ENCODE assay signal across 5 fruit fly cellular contexts in the genomic region with DNA sequence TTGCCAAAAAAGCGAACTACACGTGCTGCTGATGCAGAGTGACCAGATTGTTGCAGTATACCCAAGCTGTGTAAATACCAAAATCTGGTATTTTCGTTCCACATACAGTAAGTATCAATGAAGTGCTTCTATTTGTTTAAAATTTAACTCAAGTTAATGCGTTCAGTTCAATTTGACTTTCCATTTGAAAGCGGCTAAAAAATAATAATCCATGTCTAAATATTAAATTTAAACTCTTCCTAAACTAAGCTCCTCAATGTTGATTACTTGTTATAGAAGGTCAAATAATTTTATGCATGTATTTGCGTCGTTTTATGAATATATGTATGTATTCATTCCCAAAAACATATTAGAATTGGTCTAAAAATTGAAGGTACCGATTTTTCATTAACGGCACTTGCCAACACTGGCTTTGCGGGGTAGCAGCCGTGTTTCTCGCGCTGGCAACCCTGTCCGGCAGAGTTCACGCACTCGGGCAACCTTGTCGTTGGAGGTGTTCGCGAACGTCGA.
A peak's percentile ranks its signal among the peaks of the same experiment; 100 is the strongest.
TF ChIP-seq lines count a peak whose summit lies in the region.

A gene (minus strand): TSS at position 44 of the 510 bp plus-strand sequence.
A gene (plus strand): TSS at position 481 of the 510 bp plus-strand sequence.

- TF ChIP-seq CTCF in whole organism, embryonic (GFP tag; optimal IDR thresholded peaks at IDR 0.05; lab: Kevin White, UChicago), result peak; percentile 18

TF ChIP-seq in whole organism, adult, 20 proteins besides CTCF, POLR2A, EP300 and RAD21 (continues in another document):
- no peak for TF ChIP-seq kay (GFP tag; lab: Kevin White, UChicago; ENCODE audit: borderline replicate concordance)
- TF ChIP-seq bab1 (GFP tag; optimal IDR thresholded peaks at IDR 0.05; lab: Kevin White, UChicago), result peak; percentile 68
- TF ChIP-seq Hr96 (GFP tag; optimal IDR thresholded peaks at IDR 0.05; lab: Kevin White, UChicago), result no peak
- peak; percentile 98 for TF ChIP-seq Mnt (GFP tag; optimal IDR thresholded peaks at IDR 0.05; lab: Kevin White, UChicago)
- peak; percentile 72 for TF ChIP-seq pad (GFP tag; optimal IDR thresholded peaks at IDR 0.05; lab: Kevin White, UChicago)
- TF ChIP-seq CG33017 (tag; optimal IDR thresholded peaks at IDR 0.05; lab: Kevin White, UChicago), result peak; percentile 2
- TF ChIP-seq CG7045 (GFP tag; optimal IDR thresholded peaks at IDR 0.05; lab: Kevin White, UChicago), result no peak
- TF ChIP-seq CG7101 (tag; optimal IDR thresholded peaks at IDR 0.05; lab: Kevin White, UChicago), result peak; percentile 79
- peak; percentile 97 for TF ChIP-seq CG14711 (tag; optimal IDR thresholded peaks at IDR 0.05; lab: Kevin White, UChicago)
- TF ChIP-seq toe (GFP tag; optimal IDR thresholded peaks at IDR 0.05; lab: Kevin White, UChicago), result peak; percentile 66
- peak; percentile 79 for TF ChIP-seq CG1620 (GFP tag; optimal IDR thresholded peaks at IDR 0.05; lab: Kevin White, UChicago)
- no peak for TF ChIP-seq CG5204 (GFP tag; optimal IDR thresholded peaks at IDR 0.05; lab: Kevin White, UChicago)
- peak; percentile 80 for TF ChIP-seq CG11617 (GFP tag; optimal IDR thresholded peaks at IDR 0.05; lab: Kevin White, UChicago)
- no peak for TF ChIP-seq CG12768 (GFP tag; optimal IDR thresholded peaks at IDR 0.05; lab: Kevin White, UChicago)
- no peak for TF ChIP-seq cnc (optimal IDR thresholded peaks at IDR 0.05; lab: Kevin White, UChicago)
- peak; percentile 26 for TF ChIP-seq Clk (GFP tag; optimal IDR thresholded peaks at IDR 0.05; lab: Kevin White, UChicago)
- TF ChIP-seq ovo (GFP tag; optimal IDR thresholded peaks at IDR 0.05; lab: Kevin White, UChicago), result peak; percentile 29

TF ChIP-seq in whole organism, embryonic, 481 proteins besides CTCF, POLR2A, EP300 and RAD21 (continues in another document):
- TF ChIP-seq z (GFP tag; IDR thresholded peaks at IDR 0.05; lab: Robert Waterston, UW) (no peak), CG13123 (GFP tag; optimal IDR thresholded peaks at IDR 0.05; lab: Kevin White, UChicago) (peak; percentile 53), oc (tag; optimal IDR thresholded peaks at IDR 0.05; lab: Kevin White, UChicago) (no peak), mam (GFP tag; optimal IDR thresholded peaks at IDR 0.05; lab: Kevin White, UChicago) (peak; percentile 85), CG42726 (GFP tag; IDR thresholded peaks at IDR 0.05; lab: Robert Waterston, UW; ENCODE audit: partially characterized antibody) (no peak), CG4730 (GFP tag; IDR thresholded peaks at IDR 0.05; lab: Robert Waterston, UW) (peak; percentile 23; the same call in 1 of the 2 replicates), az2 (GFP tag; optimal IDR thresholded peaks at IDR 0.05; lab: Kevin White, UChicago) (peak; percentile 74), ac (GFP tag; optimal IDR thresholded peaks at IDR 0.05; lab: Kevin White, UChicago) (no peak), gce (GFP tag; IDR thresholded peaks at IDR 0.05; lab: Robert Waterston, UW) (no peak), Ets65A (GFP tag; lab: Kevin White, UChicago) (peak; percentile 96), rib (GFP tag; IDR thresholded peaks at IDR 0.05; lab: Robert Waterston, UW) (peak; percentile 42; the same call in 1 of the 2 replicates), CG7839 (tag; optimal IDR thresholded peaks at IDR 0.05; lab: Kevin White, UChicago) (peak; percentile 76), Six4 (GFP tag; optimal IDR thresholded peaks at IDR 0.05; lab: Kevin White, UChicago) (peak; percentile 72), dmrt11E (tag; optimal IDR thresholded peaks at IDR 0.05; lab: Kevin White, UChicago) (peak; percentile 68), Lim3 (GFP tag; IDR thresholded peaks at IDR 0.05; lab: Robert Waterston, UW) (no peak), CG9817 (tag; optimal IDR thresholded peaks at IDR 0.05; lab: Kevin White, UChicago) (peak; percentile 62), CG7745 (tag; optimal IDR thresholded peaks at IDR 0.05; lab: Kevin White, UChicago) (no peak)

TF ChIP-seq in whole organism, prepupa, 60 proteins besides CTCF, POLR2A, EP300 and RAD21 (continues in another document):
- TF ChIP-seq CG8119 (GFP tag; IDR thresholded peaks at IDR 0.05; lab: Robert Waterston, UW), result peak; percentile 60; the same call in 2 of the 3 replicates
- peak; percentile 70 for TF ChIP-seq CG8632 (GFP tag; optimal IDR thresholded peaks at IDR 0.05; lab: Kevin White, UChicago)
- TF ChIP-seq Sox102F (GFP tag; optimal IDR thresholded peaks at IDR 0.05; lab: Kevin White, UChicago), result peak; percentile 72
- peak; percentile 87 for TF ChIP-seq Hr39 (GFP tag; optimal IDR thresholded peaks at IDR 0.05; lab: Kevin White, UChicago)
- no peak for TF ChIP-seq CG6854 (GFP tag; optimal IDR thresholded peaks at IDR 0.05; lab: Kevin White, UChicago)
- TF ChIP-seq Smox (GFP tag; optimal IDR thresholded peaks at IDR 0.05; lab: Kevin White, UChicago), result peak; percentile 78
- TF ChIP-seq Met (GFP tag; optimal IDR thresholded peaks at IDR 0.05; lab: Kevin White, UChicago), result peak; percentile 81
- peak; percentile 83 for TF ChIP-seq CG31627 (GFP tag; optimal IDR thresholded peaks at IDR 0.05; lab: Kevin White, UChicago)
- TF ChIP-seq dsx (GFP tag; optimal IDR thresholded peaks at IDR 0.05; lab: Kevin White, UChicago; ENCODE audit: poor library complexity, severe bottlenecking), result peak; percentile 67
- TF ChIP-seq achi (GFP tag; optimal IDR thresholded peaks at IDR 0.05; lab: Kevin White, UChicago), result peak; percentile 70
- TF ChIP-seq Blimp-1 (GFP tag; optimal IDR thresholded peaks at IDR 0.05; lab: Kevin White, UChicago), result no peak
- no peak for TF ChIP-seq fd85E (GFP tag; optimal IDR thresholded peaks at IDR 0.05; lab: Kevin White, UChicago)
- no peak for TF ChIP-seq Hr38 (GFP tag; optimal IDR thresholded peaks at IDR 0.05; lab: Kevin White, UChicago)
- no peak for TF ChIP-seq CG16779 (tag; optimal IDR thresholded peaks at IDR 0.05; lab: Kevin White, UChicago)
- no peak for TF ChIP-seq CG6276 (GFP tag; optimal IDR thresholded peaks at IDR 0.05; lab: Kevin White, UChicago)
- TF ChIP-seq Sox14 (GFP tag; optimal IDR thresholded peaks at IDR 0.05; lab: Kevin White, UChicago), result peak; percentile 75
- peak; percentile 23; the same call in 1 of the 2 replicates for TF ChIP-seq CG11294 (GFP tag; IDR thresholded peaks at IDR 0.05; lab: Robert Waterston, UW)

TF ChIP-seq in whole organism, pupa, 21 proteins besides CTCF, POLR2A, EP300 and RAD21 (continues in another document):
- TF ChIP-seq fd96Ca (GFP tag; IDR thresholded peaks at IDR 0.05; lab: Robert Waterston, UW) (peak; percentile 45; the same call in 2 of the 3 replicates), Ets98B (GFP tag; IDR thresholded peaks at IDR 0.05; lab: Robert Waterston, UW) (peak; percentile 23; the same call in 1 of the 2 replicates), CG15710 (tag; optimal IDR thresholded peaks at IDR 0.05; lab: Kevin White, UChicago) (peak; percentile 62), EcR (GFP tag; optimal IDR thresholded peaks at IDR 0.05; lab: Kevin White, UChicago) (peak; percentile 30), D1 (tag; optimal IDR thresholded peaks at IDR 0.05; lab: Kevin White, UChicago) (no peak), CG12605 (GFP tag; IDR thresholded peaks at IDR 0.05; lab: Robert Waterston, UW) (no peak), CG4496 (GFP tag; IDR thresholded peaks at IDR 0.05; lab: Robert Waterston, UW) (peak; percentile 65; the same call in 2 of the 3 replicates), CG9948 (tag; optimal IDR thresholded peaks at IDR 0.05; lab: Kevin White, UChicago) (peak; percentile 54), CG17806 (tag; optimal IDR thresholded peaks at IDR 0.05; lab: Kevin White, UChicago) (peak; percentile 54), CG10348 (GFP tag; IDR thresholded peaks at IDR 0.05; lab: Robert Waterston, UW) (0 out of 2 replicates have a peak, but pooled peaks have one; percentile 13), Pif1A (GFP tag; optimal IDR thresholded peaks at IDR 0.05; lab: Kevin White, UChicago) (no peak), CG14655 (GFP tag; optimal IDR thresholded peaks at IDR 0.05; lab: Kevin White, UChicago) (no peak), Pif1B (GFP tag; optimal IDR thresholded peaks at IDR 0.05; lab: Kevin White, UChicago) (peak; percentile 55), rn (GFP tag; IDR thresholded peaks at IDR 0.05; lab: Robert Waterston, UW) (no peak), CG8301 (tag; optimal IDR thresholded peaks at IDR 0.05; lab: Kevin White, UChicago) (peak; percentile 57), CG8159 (tag; optimal IDR thresholded peaks at IDR 0.05; lab: Kevin White, UChicago) (peak; percentile 68), CG32121 (GFP tag; IDR thresholded peaks at IDR 0.05; lab: Robert Waterston, UW) (no peak; the same call in 1 of the 2 replicates), Snoo (tag; optimal IDR thresholded peaks at IDR 0.05; lab: Kevin White, UChicago) (peak; percentile 70)

TF ChIP-seq in whole organism, wandering third instar larva, 38 proteins besides CTCF, POLR2A, EP300 and RAD21 (continues in another document):
- peak; percentile 71 for TF ChIP-seq sv (GFP tag; optimal IDR thresholded peaks at IDR 0.05; lab: Kevin White, UChicago)
- no peak for TF ChIP-seq sage (GFP tag; optimal IDR thresholded peaks at IDR 0.05; lab: Kevin White, UChicago)
- no peak for TF ChIP-seq brk (GFP tag; optimal IDR thresholded peaks at IDR 0.05; lab: Kevin White, UChicago)
- no peak for TF ChIP-seq Hr83 (GFP tag; optimal IDR thresholded peaks at IDR 0.05; lab: Kevin White, UChicago; ENCODE audit: poor library complexity, severe bottlenecking)
- no peak for TF ChIP-seq CrebA (GFP tag; optimal IDR thresholded peaks at IDR 0.05; lab: Kevin White, UChicago; ENCODE audit: borderline replicate concordance)
- TF ChIP-seq usp (GFP tag; optimal IDR thresholded peaks at IDR 0.05; lab: Kevin White, UChicago), result no peak
- peak; percentile 71 for TF ChIP-seq fru (GFP tag; optimal IDR thresholded peaks at IDR 0.05; lab: Kevin White, UChicago)
- TF ChIP-seq HLH106 (tag; optimal IDR thresholded peaks at IDR 0.05; lab: Kevin White, UChicago), result peak; percentile 74
- TF ChIP-seq br (GFP tag; optimal IDR thresholded peaks at IDR 0.05; lab: Kevin White, UChicago), result peak; percentile 68
- peak; percentile 74 for TF ChIP-seq rgr (GFP tag; optimal IDR thresholded peaks at IDR 0.05; lab: Kevin White, UChicago)
- TF ChIP-seq Jra (GFP tag; optimal IDR thresholded peaks at IDR 0.05; lab: Kevin White, UChicago), result no peak
- TF ChIP-seq Hnf4 (GFP tag; optimal IDR thresholded peaks at IDR 0.05; lab: Kevin White, UChicago), result no peak
- TF ChIP-seq OdsH (GFP tag; optimal IDR thresholded peaks at IDR 0.05; lab: Kevin White, UChicago), result peak; percentile 65
- TF ChIP-seq Hr78 (GFP tag; optimal IDR thresholded peaks at IDR 0.05; lab: Kevin White, UChicago), result no peak
- TF ChIP-seq ey (GFP tag; optimal IDR thresholded peaks at IDR 0.05; lab: Kevin White, UChicago), result peak; percentile 68
- TF ChIP-seq Mio (GFP tag; optimal IDR thresholded peaks at IDR 0.05; lab: Kevin White, UChicago), result no peak
- TF ChIP-seq jim (GFP tag; optimal IDR thresholded peaks at IDR 0.05; lab: Kevin White, UChicago), result no peak
- TF ChIP-seq foxo (GFP tag; optimal IDR thresholded peaks at IDR 0.05; lab: Kevin White, UChicago), result peak in 1 of 2 experiments; percentile 81
- no peak for TF ChIP-seq dl (GFP tag; optimal IDR thresholded peaks at IDR 0.05; lab: Kevin White, UChicago; ENCODE audit: insufficient read depth in 1 of 2, partially characterized antibody in 2 of 2)
- TF ChIP-seq pan (optimal IDR thresholded peaks at IDR 0.05; lab: Kevin White, UChicago), result no peak
- no peak for TF ChIP-seq lola (GFP tag; optimal IDR thresholded peaks at IDR 0.05; lab: Kevin White, UChicago)
